ENCODE assay signal across 4 worm cellular contexts in the genomic region with DNA sequence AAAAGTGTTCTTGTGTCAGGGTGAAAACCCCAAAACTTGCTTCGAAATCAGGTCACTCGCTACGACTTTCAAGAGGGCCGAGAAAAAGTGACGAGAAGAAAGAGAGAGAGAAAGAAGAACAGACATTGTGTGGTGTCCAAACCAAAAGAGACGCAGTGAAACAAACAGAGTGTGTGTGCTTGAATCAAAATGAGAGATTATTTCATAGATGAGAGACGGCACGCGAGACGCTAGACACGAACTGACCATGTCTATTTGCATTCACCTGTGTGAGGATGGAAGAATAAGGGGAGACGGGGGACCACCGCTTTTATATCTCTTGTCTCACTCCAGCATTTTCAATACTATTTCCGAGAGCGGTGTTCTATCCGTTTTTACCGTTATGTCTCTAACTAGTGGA.
TF ChIP-seq lines count a peak whose summit lies in the region.

No protein-coding gene starts in this region.

TF ChIP-seq in whole organism, L2 larva, 48 proteins besides CTCF, POLR2A, EP300 and RAD21 (continues in another document):
- peak; percentile 76 for TF ChIP-seq egl-27 (tag; optimal IDR thresholded peaks at IDR 0.05; lab: Kevin White, UChicago)
- TF ChIP-seq sma-3 (GFP tag; optimal IDR thresholded peaks at IDR 0.05; lab: Kevin White, UChicago), result peak; percentile 84
- no peak for TF ChIP-seq ZK546.5 (tag; optimal IDR thresholded peaks at IDR 0.05; lab: Kevin White, UChicago)
- TF ChIP-seq ztf-1 (GFP tag; conservative IDR thresholded peaks at IDR 0.05; lab: Robert Waterston, UW), result no peak
- peak; percentile 87 for TF ChIP-seq fos-1 (tag; optimal IDR thresholded peaks at IDR 0.05; lab: Kevin White, UChicago)
- TF ChIP-seq sma-9 (GFP tag; optimal IDR thresholded peaks at IDR 0.05; lab: Kevin White, UChicago), result peak; percentile 78
- TF ChIP-seq sma-9 (tag; optimal IDR thresholded peaks at IDR 0.05; lab: Kevin White, UChicago), result no peak
- no peak for TF ChIP-seq R02D3.7 (tag; optimal IDR thresholded peaks at IDR 0.05; lab: Kevin White, UChicago)
- TF ChIP-seq nhr-25 (tag; optimal IDR thresholded peaks at IDR 0.05; lab: Kevin White, UChicago), result peak; percentile 75
- no peak for TF ChIP-seq nhr-237 (tag; optimal IDR thresholded peaks at IDR 0.05; lab: Kevin White, UChicago)
- no peak for TF ChIP-seq ama-1 (optimal IDR thresholded peaks at IDR 0.05; lab: Kevin White, UChicago)
- peak; percentile 86 for TF ChIP-seq F13H6.1 (tag; optimal IDR thresholded peaks at IDR 0.05; lab: Kevin White, UChicago)
- TF ChIP-seq aly-2 (tag; optimal IDR thresholded peaks at IDR 0.05; lab: Kevin White, UChicago), result no peak
- peak; percentile 92 for TF ChIP-seq nhr-129 (tag; optimal IDR thresholded peaks at IDR 0.05; lab: Kevin White, UChicago)
- no peak for TF ChIP-seq lin-39 (tag; optimal IDR thresholded peaks at IDR 0.05; lab: Kevin White, UChicago)
- TF ChIP-seq nhr-11 (tag; optimal IDR thresholded peaks at IDR 0.05; lab: Kevin White, UChicago), result no peak
- no peak for TF ChIP-seq skn-1 (tag; optimal IDR thresholded peaks at IDR 0.05; lab: Kevin White, UChicago)
- no peak for TF ChIP-seq mbf-1 (tag; optimal IDR thresholded peaks at IDR 0.05; lab: Kevin White, UChicago)
- TF ChIP-seq nhr-23 (tag; optimal IDR thresholded peaks at IDR 0.05; lab: Kevin White, UChicago), result no peak
- TF ChIP-seq mab-5 (tag; optimal IDR thresholded peaks at IDR 0.05; lab: Kevin White, UChicago), result no peak
- TF ChIP-seq ztf-4 (tag; optimal IDR thresholded peaks at IDR 0.05; lab: Kevin White, UChicago), result no peak
- no peak for TF ChIP-seq unc-62 (GFP tag; optimal IDR thresholded peaks at IDR 0.05; lab: Kevin White, UChicago)
- TF ChIP-seq sem-4 (tag; optimal IDR thresholded peaks at IDR 0.05; lab: Kevin White, UChicago), result peak; percentile 14

TF ChIP-seq in whole organism, L4 larva, 104 proteins besides CTCF, POLR2A, EP300 and RAD21 (continues in another document):
- TF ChIP-seq mdt-29 (GFP tag; IDR thresholded peaks at IDR 0.05; lab: Robert Waterston, UW) (no peak), set-16 (GFP tag; IDR thresholded peaks at IDR 0.05; lab: Robert Waterston, UW) (no peak), mes-2 (tag; optimal IDR thresholded peaks at IDR 0.05; lab: Kevin White, UChicago; ENCODE audit: poor library complexity, severe bottlenecking) (peak; percentile 54), F37D6.2 (tag; optimal IDR thresholded peaks at IDR 0.05; lab: Kevin White, UChicago) (no peak), pqm-1 (tag; optimal IDR thresholded peaks at IDR 0.05; lab: Kevin White, UChicago) (peak; percentile 39), Y48G9A.11 (GFP tag; IDR thresholded peaks at IDR 0.05; lab: Robert Waterston, UW) (no peak), unc-39 (tag; optimal IDR thresholded peaks at IDR 0.05; lab: Kevin White, UChicago) (no peak), ctbp-1 (GFP tag; IDR thresholded peaks at IDR 0.05; lab: Robert Waterston, UW) (no peak), daf-16 (GFP tag; optimal IDR thresholded peaks at IDR 0.05; lab: Kevin White, UChicago) (no peak), daf-16 (tag; optimal IDR thresholded peaks at IDR 0.05; lab: Kevin White, UChicago) (peak; percentile 34), lsy-2 (tag; optimal IDR thresholded peaks at IDR 0.05; lab: Kevin White, UChicago) (peak; percentile 33 to 69), zip-2 (tag; optimal IDR thresholded peaks at IDR 0.05; lab: Kevin White, UChicago) (no peak), aha-1 (tag; lab: Kevin White, UChicago) (peak; percentile 84), R02D3.7 (tag; optimal IDR thresholded peaks at IDR 0.05; lab: Kevin White, UChicago) (no peak), attf-4 (tag; optimal IDR thresholded peaks at IDR 0.05; lab: Kevin White, UChicago) (no peak), vab-7 (GFP tag; IDR thresholded peaks at IDR 0.05; lab: Robert Waterston, UW) (no peak), lin-1 (GFP tag; IDR thresholded peaks at IDR 0.05; lab: Robert Waterston, UW) (no peak), lin-38 (GFP tag; IDR thresholded peaks at IDR 0.05; lab: Robert Waterston, UW) (0 out of 2 replicates have a peak, but pooled peaks have one; percentile 27), unc-130 (GFP tag; optimal IDR thresholded peaks at IDR 0.05; lab: Kevin White, UChicago) (no peak), egl-43 (GFP tag; IDR thresholded peaks at IDR 0.05; lab: Robert Waterston, UW) (0 out of 2 replicates have a peak, but pooled peaks have one; percentile 47), php-3 (GFP tag; IDR thresholded peaks at IDR 0.05; lab: Robert Waterston, UW) (no peak), hif-1 (tag; optimal IDR thresholded peaks at IDR 0.05; lab: Kevin White, UChicago) (no peak), snpc-1.2 (GFP tag; IDR thresholded peaks at IDR 0.05; lab: Robert Waterston, UW) (no peak)

TF ChIP-seq in whole organism, late embryonic, 69 proteins besides CTCF, POLR2A, EP300 and RAD21 (continues in another document):
- TF ChIP-seq ceh-2 (tag; optimal IDR thresholded peaks at IDR 0.05; lab: Kevin White, UChicago), result peak; percentile 34
- TF ChIP-seq ref-2 (tag; optimal IDR thresholded peaks at IDR 0.05; lab: Kevin White, UChicago), result peak; percentile 46
- peak; percentile 7 for TF ChIP-seq pros-1 (tag; optimal IDR thresholded peaks at IDR 0.05; lab: Kevin White, UChicago)
- TF ChIP-seq tbx-2 (tag; optimal IDR thresholded peaks at IDR 0.05; lab: Kevin White, UChicago), result peak; percentile 77
- TF ChIP-seq unc-55 (GFP tag; optimal IDR thresholded peaks at IDR 0.05; lab: Kevin White, UChicago), result peak; percentile 64
- peak; percentile 13 for TF ChIP-seq unc-86 (tag; optimal IDR thresholded peaks at IDR 0.05; lab: Kevin White, UChicago)
- TF ChIP-seq hlh-30 (tag; optimal IDR thresholded peaks at IDR 0.05; lab: Kevin White, UChicago; ENCODE audit: insufficient read depth), result peak; percentile 46
- peak; percentile 56 for TF ChIP-seq ceh-18 (tag; optimal IDR thresholded peaks at IDR 0.05; lab: Kevin White, UChicago)
- TF ChIP-seq unc-42 (tag; optimal IDR thresholded peaks at IDR 0.05; lab: Kevin White, UChicago), result peak; percentile 1
- TF ChIP-seq ceh-31 (tag; optimal IDR thresholded peaks at IDR 0.05; lab: Kevin White, UChicago), result peak; percentile 82
- peak; percentile 74 for TF ChIP-seq pax-1 (tag; optimal IDR thresholded peaks at IDR 0.05; lab: Kevin White, UChicago)
- TF ChIP-seq ets-4 (tag; optimal IDR thresholded peaks at IDR 0.05; lab: Kevin White, UChicago), result peak; percentile 39
- TF ChIP-seq fkh-10 (GFP tag; optimal IDR thresholded peaks at IDR 0.05; lab: Kevin White, UChicago), result no peak
- peak; percentile 38 for TF ChIP-seq ceh-34 (tag; optimal IDR thresholded peaks at IDR 0.05; lab: Kevin White, UChicago)
- TF ChIP-seq F13H6.1 (tag; optimal IDR thresholded peaks at IDR 0.05; lab: Kevin White, UChicago), result peak; percentile 72
- TF ChIP-seq zip-5 (tag; optimal IDR thresholded peaks at IDR 0.05; lab: Kevin White, UChicago), result peak; percentile 13
- TF ChIP-seq pha-2 (tag; optimal IDR thresholded peaks at IDR 0.05; lab: Kevin White, UChicago), result peak; percentile 24
- TF ChIP-seq mec-3 (tag; optimal IDR thresholded peaks at IDR 0.05; lab: Kevin White, UChicago; ENCODE audit: borderline replicate concordance), result no peak
- no peak for TF ChIP-seq hlh-6 (tag; optimal IDR thresholded peaks at IDR 0.05; lab: Kevin White, UChicago)
- TF ChIP-seq ceh-14 (tag; optimal IDR thresholded peaks at IDR 0.05; lab: Kevin White, UChicago), result no peak
- TF ChIP-seq sox-2 (GFP tag; IDR thresholded peaks at IDR 0.05; lab: Robert Waterston, UW), result peak; percentile 2; the same call in 1 of the 2 replicates
- peak; percentile 56 for TF ChIP-seq elt-2 (tag; optimal IDR thresholded peaks at IDR 0.05; lab: Kevin White, UChicago)
- peak; percentile 49 for TF ChIP-seq dve-1 (tag; optimal IDR thresholded peaks at IDR 0.05; lab: Kevin White, UChicago)
- no peak for TF ChIP-seq ceh-9 (tag; optimal IDR thresholded peaks at IDR 0.05; lab: Kevin White, UChicago)

TF ChIP-seq in whole organism, mixed stage, embryonic, 35 proteins besides CTCF, POLR2A, EP300 and RAD21:
- TF ChIP-seq nhr-76 (tag; optimal IDR thresholded peaks at IDR 0.05; lab: Kevin White, UChicago) (no peak), ceh-83 (GFP tag; optimal IDR thresholded peaks at IDR 0.05; lab: Kevin White, UChicago) (no peak), elt-1 (tag; optimal IDR thresholded peaks at IDR 0.05; lab: Kevin White, UChicago; ENCODE audit: borderline replicate concordance, insufficient read depth) (no peak), zip-8 (tag; optimal IDR thresholded peaks at IDR 0.05; lab: Kevin White, UChicago) (no peak), snpc-4 (tag; optimal IDR thresholded peaks at IDR 0.05; lab: Kevin White, UChicago) (no peak), ztf-11 (tag; optimal IDR thresholded peaks at IDR 0.05; lab: Kevin White, UChicago) (no peak), M03D4.4 (tag; optimal IDR thresholded peaks at IDR 0.05; lab: Kevin White, UChicago) (peak; percentile 27), hlh-1 (tag; optimal IDR thresholded peaks at IDR 0.05; lab: Kevin White, UChicago) (peak; percentile 51), sem-2 (GFP tag; optimal IDR thresholded peaks at IDR 0.05; lab: Kevin White, UChicago) (no peak), mep-1 (tag; optimal IDR thresholded peaks at IDR 0.05; lab: Kevin White, UChicago) (peak; percentile 72), lsy-2 (tag; optimal IDR thresholded peaks at IDR 0.05; lab: Kevin White, UChicago) (peak; percentile 41), unc-120 (tag; optimal IDR thresholded peaks at IDR 0.05; lab: Kevin White, UChicago; ENCODE audit: poor library complexity, severe bottlenecking) (peak; percentile 59), unc-39 (tag; optimal IDR thresholded peaks at IDR 0.05; lab: Kevin White, UChicago) (no peak), ham-2 (GFP tag; optimal IDR thresholded peaks at IDR 0.05; lab: Kevin White, UChicago) (peak; percentile 81), ces-1 (GFP tag; optimal IDR thresholded peaks at IDR 0.05; lab: Kevin White, UChicago) (peak; percentile 31), unc-62 (GFP tag; optimal IDR thresholded peaks at IDR 0.05; lab: Kevin White, UChicago) (peak; percentile 64), nhr-28 (tag; optimal IDR thresholded peaks at IDR 0.05; lab: Kevin White, UChicago) (no peak), nhr-2 (tag; optimal IDR thresholded peaks at IDR 0.05; lab: Kevin White, UChicago) (no peak), ceh-39 (tag; optimal IDR thresholded peaks at IDR 0.05; lab: Kevin White, UChicago) (no peak), lin-13 (tag; optimal IDR thresholded peaks at IDR 0.05; lab: Kevin White, UChicago) (no peak), pha-4 (tag; optimal IDR thresholded peaks at IDR 0.05; lab: Kevin White, UChicago) (peak; percentile 86), drap-1 (GFP tag; optimal IDR thresholded peaks at IDR 0.05; lab: Kevin White, UChicago) (peak; percentile 61), flh-1 (GFP tag; optimal IDR thresholded peaks at IDR 0.05; lab: Kevin White, UChicago) (no peak), mls-2 (tag; optimal IDR thresholded peaks at IDR 0.05; lab: Kevin White, UChicago) (peak; percentile 38), cnd-1 (tag; optimal IDR thresholded peaks at IDR 0.05; lab: Kevin White, UChicago) (peak; percentile 36), sptf-1 (tag; optimal IDR thresholded peaks at IDR 0.05; lab: Kevin White, UChicago) (peak; percentile 54), tbx-8 (GFP tag; optimal IDR thresholded peaks at IDR 0.05; lab: Kevin White, UChicago) (no peak), nhr-237 (tag; optimal IDR thresholded peaks at IDR 0.05; lab: Kevin White, UChicago) (peak; percentile 78)
TF ChIP-seq in whole organism, mixed stage, embryonic: peak in this region for 14.
